Fruit fly (Drosophila melanogaster): ENCODE data around the gene FER.

DNA sequence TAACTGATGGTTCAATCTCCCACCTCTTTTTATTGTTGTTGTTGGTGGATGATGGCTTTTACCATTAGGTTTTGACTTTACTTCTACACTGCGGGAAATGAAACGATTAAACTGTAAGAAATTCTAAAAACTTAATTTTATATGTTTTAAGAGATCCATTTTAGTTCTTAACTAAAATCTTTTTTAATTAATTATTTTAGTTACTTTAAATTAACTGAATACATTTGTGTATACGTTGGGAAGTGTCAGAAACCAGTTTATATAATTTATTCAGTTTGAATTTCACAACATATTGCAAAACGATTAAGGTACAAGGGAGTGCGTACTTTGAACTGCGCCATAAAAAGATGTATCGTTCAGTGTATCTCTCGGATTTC is 41.1 kb downstream of the FER start:
- TF ChIP-seq kay (GFP tag; ENCODE audit: borderline replicate concordance) (peak; percentile 82), cic (GFP tag; optimal IDR thresholded peaks at IDR 0.05) (no peak), cnc (optimal IDR thresholded peaks at IDR 0.05) (no peak)

Data from whole organism, adult.